Fruit fly (Drosophila melanogaster): ENCODE results near the gene CG46525.

dm6 chr3L:17486130-17486529 is 11.1 kb downstream of the CG46525 start, which contains the start of gene CG6333:
- TF ChIP-seq psq (GFP tag; optimal IDR thresholded peaks at IDR 0.05) = no peak
- TF ChIP-seq CG9705 (GFP tag; optimal IDR thresholded peaks at IDR 0.05) = no peak
- TF ChIP-seq Vsx2 (GFP tag; optimal IDR thresholded peaks at IDR 0.05; ENCODE audit: partially characterized antibody) = no peak
- no peak for TF ChIP-seq Dfd (GFP tag; optimal IDR thresholded peaks at IDR 0.05)
- no peak for TF ChIP-seq usp (GFP tag; optimal IDR thresholded peaks at IDR 0.05)
- TF ChIP-seq lola (GFP tag; optimal IDR thresholded peaks at IDR 0.05) = no peak
- no peak for TF ChIP-seq jim (GFP tag; optimal IDR thresholded peaks at IDR 0.05)
- no peak for TF ChIP-seq br (GFP tag; optimal IDR thresholded peaks at IDR 0.05)

Data from whole organism, wandering third instar larva.